Fruit fly (Drosophila melanogaster) whole organism, adult: ENCODE data around the gene RpS9.

Experiments
- CG1620 ChIP-seq: fragments of 200-800 bp; sonication (Bioruptor generic); optimal IDR thresholded peaks from 2 replicates; lab custom pipeline; 2016; ENCODE audit warnings: missing biosample characterization, missing genetic modification characterization
- CG33017 ChIP-seq: fragments of 200-800 bp; sonication (Bioruptor generic); optimal IDR thresholded peaks from 2 replicates; lab custom pipeline; 2018; ENCODE audit warnings: missing biosample characterization, mild to moderate bottlenecking, missing genetic modification characterization, moderate library complexity
- Clk ChIP-seq: fragments of 200-800 bp; sonication (Bioruptor generic); optimal IDR thresholded peaks from 2 replicates; lab custom pipeline; 2017; ENCODE audit warnings: missing biosample characterization, missing genetic modification characterization
- Hr96 ChIP-seq: fragments of 200-800 bp; sonication (Bioruptor generic); optimal IDR thresholded peaks from 2 replicates; lab custom pipeline; 2016; ENCODE audit warnings: missing biosample characterization, missing genetic modification characterization
- Mnt ChIP-seq: fragments of 200-800 bp; sonication (Bioruptor generic); optimal IDR thresholded peaks from 2 replicates; lab custom pipeline; 2016; ENCODE audit warnings: missing biosample characterization, mild to moderate bottlenecking, missing genetic modification characterization
- kay ChIP-seq: fragments of 200-800 bp; sonication (Bioruptor generic); peaks from one replicate; lab custom pipeline; 2016; ENCODE audit warnings: missing biosample characterization, missing genetic modification characterization, borderline replicate concordance
- tj ChIP-seq: fragments of 200-800 bp; sonication (Bioruptor generic); optimal IDR thresholded peaks from 3 replicates; lab custom pipeline; 2017; ENCODE audit warnings: missing biosample characterization, mild to moderate bottlenecking, missing genetic modification characterization, moderate library complexity
- toe ChIP-seq: fragments of 200-800 bp; sonication (Bioruptor generic); optimal IDR thresholded peaks from 2 replicates; lab custom pipeline; 2016; ENCODE audit warnings: missing biosample characterization, missing genetic modification characterization

- TF ChIP-seq Mnt (peak; percentile 86), Hr96 (GFP tag; lab: Kevin White, UChicago) (peak; percentile 7), kay (GFP tag; lab: Kevin White, UChicago) (peak; percentile 39), toe (GFP tag; lab: Kevin White, UChicago) (no peak), CG1620 (GFP tag; lab: Kevin White, UChicago) (peak; percentile 53), Clk (no peak), tj (GFP tag; lab: Kevin White, UChicago) (peak; percentile 70), CG33017 (tag; lab: Kevin White, UChicago) (peak; percentile 19)
These were observed 6.2 kb downstream of the RpS9 start, which contains the start of gene path for dm6 chr3L:9505007-9505712.
